Worm (Caenorhabditis elegans): ENCODE measurements around the gene Y81G3A.4.

DNA sequence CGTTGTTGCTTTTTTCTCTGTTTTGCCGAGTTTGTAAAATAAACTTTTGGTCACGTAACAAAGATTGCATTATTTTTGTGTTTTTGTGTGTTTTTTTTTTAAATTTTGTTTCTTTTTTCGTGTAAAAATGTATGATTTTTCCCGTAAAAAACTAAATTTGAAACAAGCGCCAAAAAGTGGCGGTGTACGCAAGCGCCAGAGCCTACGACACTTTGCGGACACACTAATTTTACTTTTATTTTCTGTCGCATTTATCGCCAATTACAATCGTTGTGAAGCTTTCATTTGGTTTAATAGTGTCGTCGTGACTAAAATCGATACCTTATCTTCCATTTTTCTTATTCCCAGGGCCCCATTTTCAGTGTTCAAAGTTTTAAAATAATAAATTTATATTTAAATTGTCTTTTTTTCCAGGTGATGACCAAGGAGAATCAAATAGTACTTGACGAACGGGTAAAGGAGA is 7.4 kb upstream of the Y81G3A.4 start, which contains the start of the genes Y81G3A.1 and gcn-2:
- no peak for TF ChIP-seq unc-62 (GFP tag; optimal IDR thresholded peaks at IDR 0.05)
- TF ChIP-seq nhr-11 (tag; optimal IDR thresholded peaks at IDR 0.05) = no peak
- no peak for TF ChIP-seq mdl-1 (tag; optimal IDR thresholded peaks at IDR 0.05)
- TF ChIP-seq skn-1 (tag; optimal IDR thresholded peaks at IDR 0.05) = peak; percentile 19
- no peak for TF ChIP-seq ztf-4 (tag; optimal IDR thresholded peaks at IDR 0.05)
- TF ChIP-seq ztf-11 (tag; optimal IDR thresholded peaks at IDR 0.05) = no peak
- no peak for TF ChIP-seq nhr-12 (tag; optimal IDR thresholded peaks at IDR 0.05)
- TF ChIP-seq nhr-237 (tag; optimal IDR thresholded peaks at IDR 0.05) = no peak
- TF ChIP-seq aly-2 (tag; optimal IDR thresholded peaks at IDR 0.05) = no peak
- no peak for TF ChIP-seq ceh-82 (tag; optimal IDR thresholded peaks at IDR 0.05)
- no peak for TF ChIP-seq nhr-76 (tag; optimal IDR thresholded peaks at IDR 0.05)
- no peak for TF ChIP-seq unc-39 (tag; optimal IDR thresholded peaks at IDR 0.05)
